Worm (Caenorhabditis elegans): ENCODE data around the gene F22F7.7.

F22F7.7 gene

DNA sequence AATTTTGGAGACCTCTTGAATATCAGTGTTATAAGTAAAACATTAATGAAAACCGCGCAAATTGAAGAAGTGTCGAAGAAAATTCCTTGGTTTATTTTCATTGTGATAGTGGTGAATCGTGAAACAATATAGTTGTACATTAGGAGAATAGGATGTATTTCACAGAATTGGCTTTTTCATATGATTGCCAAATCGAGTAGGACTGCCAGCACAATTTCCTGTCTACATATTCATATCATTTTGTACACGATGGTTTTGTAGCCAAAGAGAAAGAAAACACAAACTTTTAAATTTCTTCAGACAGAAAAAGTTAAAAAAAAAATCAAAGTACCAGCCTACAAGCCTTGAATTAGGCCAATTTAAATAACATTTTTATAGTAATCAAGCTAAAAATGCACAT, 23.9 kb upstream of the F22F7.7 start, which contains the start of gene str-255:
str-255 (minus strand) TSS at position 101 of the 400 bp plus-strand sequence.
- TF ChIP-seq ref-1 (GFP tag; conservative IDR thresholded peaks at IDR 0.05) (no peak), cog-1 (tag; optimal IDR thresholded peaks at IDR 0.05) (no peak), tab-1 (GFP tag; IDR thresholded peaks at IDR 0.05) (no peak), flt-1 (GFP tag; IDR thresholded peaks at IDR 0.05) (no peak), ztf-23 (GFP tag; IDR thresholded peaks at IDR 0.05) (no peak), med-1 (GFP tag; optimal IDR thresholded peaks at IDR 0.05; ENCODE audit: insufficient read depth) (no peak), ztf-29 (GFP tag; IDR thresholded peaks at IDR 0.05) (no peak)

ce11 chrV:2159331-2159730, 19.5 kb upstream of the F22F7.7 start, which contains the start of gene C45H4.14:
Gene C45H4.14, minus strand, starts transcription at chrV:2159431.
- TF ChIP-seq ref-1 (GFP tag; conservative IDR thresholded peaks at IDR 0.05): no peak
- TF ChIP-seq klf-2 (GFP tag; conservative IDR thresholded peaks at IDR 0.05): no peak
- TF ChIP-seq T22C8.4 (GFP tag; IDR thresholded peaks at IDR 0.05): no peak
- TF ChIP-seq ztf-29 (GFP tag; IDR thresholded peaks at IDR 0.05): no peak
- TF ChIP-seq cog-1 (tag; optimal IDR thresholded peaks at IDR 0.05): no peak
- no peak for TF ChIP-seq tab-1 (GFP tag; IDR thresholded peaks at IDR 0.05)
- TF ChIP-seq ztf-23 (GFP tag; IDR thresholded peaks at IDR 0.05): no peak
- no peak for TF ChIP-seq med-1 (GFP tag; optimal IDR thresholded peaks at IDR 0.05; ENCODE audit: insufficient read depth)
- no peak for TF ChIP-seq flt-1 (GFP tag; IDR thresholded peaks at IDR 0.05)

DNA sequence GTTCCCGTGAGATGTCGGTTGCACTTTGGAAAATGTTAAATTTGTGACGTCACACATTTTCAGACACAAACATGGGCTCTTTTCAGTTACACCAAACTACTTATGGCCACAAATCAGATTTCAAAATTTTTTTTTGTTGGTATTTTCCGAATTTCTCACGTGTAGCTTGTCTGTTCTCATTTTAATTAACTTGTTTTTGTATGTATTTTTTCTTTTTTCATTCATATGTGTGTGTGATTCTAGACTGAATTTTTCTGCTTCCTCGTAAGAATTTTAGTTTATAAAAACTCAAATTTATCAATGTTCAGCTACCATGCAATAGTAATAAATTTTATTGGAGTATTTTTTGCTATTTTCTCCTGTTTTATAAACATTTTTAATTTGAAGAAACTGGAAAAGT, 17.0 kb upstream of the F22F7.7 start, which contains the start of gene srbc-22:
srbc-22 (plus strand) TSS at position 301 of the 400 bp plus-strand sequence.
- TF ChIP-seq med-1 (GFP tag; optimal IDR thresholded peaks at IDR 0.05; ENCODE audit: insufficient read depth) (no peak), flt-1 (GFP tag; IDR thresholded peaks at IDR 0.05) (no peak), klf-2 (GFP tag; conservative IDR thresholded peaks at IDR 0.05) (no peak), ref-1 (GFP tag; conservative IDR thresholded peaks at IDR 0.05) (no peak), cog-1 (tag; optimal IDR thresholded peaks at IDR 0.05) (no peak), ztf-29 (GFP tag; IDR thresholded peaks at IDR 0.05) (no peak)

ce11 chrV:2155232-2155631, 15.4 kb upstream of the F22F7.7 start, which contains the start of gene srbc-21:
Gene srbc-21, plus strand, starts transcription at chrV:2155532.
- TF ChIP-seq flt-1 (GFP tag; IDR thresholded peaks at IDR 0.05): no peak
- no peak for TF ChIP-seq T22C8.4 (GFP tag; IDR thresholded peaks at IDR 0.05)
- TF ChIP-seq cog-1 (tag; optimal IDR thresholded peaks at IDR 0.05): no peak
- TF ChIP-seq tab-1 (GFP tag; IDR thresholded peaks at IDR 0.05): no peak
- TF ChIP-seq ztf-29 (GFP tag; IDR thresholded peaks at IDR 0.05): no peak
- no peak for TF ChIP-seq med-1 (GFP tag; optimal IDR thresholded peaks at IDR 0.05; ENCODE audit: insufficient read depth)
- no peak for TF ChIP-seq ztf-23 (GFP tag; IDR thresholded peaks at IDR 0.05)
- TF ChIP-seq ref-1 (GFP tag; conservative IDR thresholded peaks at IDR 0.05): no peak
- TF ChIP-seq klf-2 (GFP tag; conservative IDR thresholded peaks at IDR 0.05): no peak

ce11 chrV:2153274-2153673, 13.4 kb upstream of the F22F7.7 start, which contains the start of gene srbc-23:
Gene srbc-23, plus strand, starts transcription at chrV:2153574.
- TF ChIP-seq ztf-23 (GFP tag; IDR thresholded peaks at IDR 0.05) (no peak), med-1 (GFP tag; optimal IDR thresholded peaks at IDR 0.05; ENCODE audit: insufficient read depth) (no peak), T22C8.4 (GFP tag; IDR thresholded peaks at IDR 0.05) (no peak), flt-1 (GFP tag; IDR thresholded peaks at IDR 0.05) (no peak), ref-1 (GFP tag; conservative IDR thresholded peaks at IDR 0.05) (no peak), ztf-29 (GFP tag; IDR thresholded peaks at IDR 0.05) (no peak), klf-2 (GFP tag; conservative IDR thresholded peaks at IDR 0.05) (no peak), cog-1 (tag; optimal IDR thresholded peaks at IDR 0.05) (no peak), tab-1 (GFP tag; IDR thresholded peaks at IDR 0.05) (no peak)

ce11 chrV:2151458-2151857, 11.6 kb upstream of the F22F7.7 start, which contains the start of gene srbc-24:
Gene srbc-24, plus strand, starts transcription at chrV:2151758.
- TF ChIP-seq cog-1 (tag; optimal IDR thresholded peaks at IDR 0.05) (no peak), klf-2 (GFP tag; conservative IDR thresholded peaks at IDR 0.05) (no peak), ztf-29 (GFP tag; IDR thresholded peaks at IDR 0.05) (no peak), flt-1 (GFP tag; IDR thresholded peaks at IDR 0.05) (no peak), T22C8.4 (GFP tag; IDR thresholded peaks at IDR 0.05) (no peak), med-1 (GFP tag; optimal IDR thresholded peaks at IDR 0.05; ENCODE audit: insufficient read depth) (no peak), tab-1 (GFP tag; IDR thresholded peaks at IDR 0.05) (no peak), ref-1 (GFP tag; conservative IDR thresholded peaks at IDR 0.05) (no peak), ztf-23 (GFP tag; IDR thresholded peaks at IDR 0.05) (no peak)

DNA sequence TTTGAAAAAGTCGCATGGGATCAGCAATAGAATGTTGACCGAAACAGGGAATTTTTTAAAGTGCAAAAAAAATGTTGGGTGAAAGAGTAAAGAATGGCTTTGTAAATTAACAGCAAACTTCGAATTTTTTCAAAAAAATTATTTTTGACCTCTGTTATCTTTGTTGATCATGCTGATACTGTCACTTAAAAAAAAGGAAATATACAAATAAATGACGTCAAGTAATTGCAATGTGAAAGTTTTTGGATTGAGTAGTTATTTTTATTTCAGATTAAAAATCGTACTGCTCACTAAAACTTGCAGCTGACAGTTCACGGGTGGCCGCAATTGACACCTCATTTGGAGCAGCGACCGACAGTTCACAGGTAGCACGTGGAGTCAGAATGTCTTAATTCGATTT, 11.0 kb upstream of the F22F7.7 start, which contains the start of gene C45H4.13:
C45H4.13 (minus strand) TSS at position 101 of the 400 bp plus-strand sequence.
- TF ChIP-seq cog-1 (tag; optimal IDR thresholded peaks at IDR 0.05) (no peak), ztf-29 (GFP tag; IDR thresholded peaks at IDR 0.05) (no peak), ztf-23 (GFP tag; IDR thresholded peaks at IDR 0.05) (no peak), tab-1 (GFP tag; IDR thresholded peaks at IDR 0.05) (no peak), med-1 (GFP tag; optimal IDR thresholded peaks at IDR 0.05; ENCODE audit: insufficient read depth) (no peak), flt-1 (GFP tag; IDR thresholded peaks at IDR 0.05) (no peak), ref-1 (GFP tag; conservative IDR thresholded peaks at IDR 0.05) (no peak), klf-2 (GFP tag; conservative IDR thresholded peaks at IDR 0.05) (no peak), T22C8.4 (GFP tag; IDR thresholded peaks at IDR 0.05) (no peak)

DNA sequence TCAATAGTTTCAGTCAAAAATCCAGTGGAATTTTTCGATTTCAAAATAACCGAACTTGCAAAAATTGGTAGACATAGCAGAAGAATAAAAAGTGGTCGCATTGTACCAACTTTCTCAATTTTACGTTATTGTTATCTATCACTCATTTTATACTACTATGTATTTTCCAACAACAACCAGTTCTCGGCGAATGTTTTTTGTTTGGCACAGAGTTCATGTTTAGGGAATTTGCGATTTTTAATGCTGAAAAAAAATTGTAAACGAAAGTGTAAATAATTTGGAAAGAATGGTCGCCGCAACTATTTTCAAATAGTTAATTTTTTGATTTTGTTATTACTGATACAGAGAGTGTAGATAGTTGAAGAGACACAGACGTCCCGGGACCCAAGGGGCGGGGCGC, 9.6 kb upstream of the F22F7.7 start, which contains the start of gene C45H4.21:
C45H4.21 (minus strand) TSS at position 101 of the 400 bp plus-strand sequence.
- TF ChIP-seq ztf-23 (GFP tag; IDR thresholded peaks at IDR 0.05): no peak
- no peak for TF ChIP-seq ref-1 (GFP tag; conservative IDR thresholded peaks at IDR 0.05)
- no peak for TF ChIP-seq cog-1 (tag; optimal IDR thresholded peaks at IDR 0.05)
- no peak for TF ChIP-seq flt-1 (GFP tag; IDR thresholded peaks at IDR 0.05)
- TF ChIP-seq klf-2 (GFP tag; conservative IDR thresholded peaks at IDR 0.05): no peak
- no peak for TF ChIP-seq med-1 (GFP tag; optimal IDR thresholded peaks at IDR 0.05; ENCODE audit: insufficient read depth)

ce11 chrV:2146795-2147194, 7.0 kb upstream of the F22F7.7 start, which contains the start of gene srbc-20:
Gene srbc-20, plus strand, starts transcription at chrV:2147095.
- TF ChIP-seq klf-2 (GFP tag; conservative IDR thresholded peaks at IDR 0.05) (no peak), ztf-29 (GFP tag; IDR thresholded peaks at IDR 0.05) (no peak), tab-1 (GFP tag; IDR thresholded peaks at IDR 0.05) (no peak), cog-1 (tag; optimal IDR thresholded peaks at IDR 0.05) (no peak)

DNA sequence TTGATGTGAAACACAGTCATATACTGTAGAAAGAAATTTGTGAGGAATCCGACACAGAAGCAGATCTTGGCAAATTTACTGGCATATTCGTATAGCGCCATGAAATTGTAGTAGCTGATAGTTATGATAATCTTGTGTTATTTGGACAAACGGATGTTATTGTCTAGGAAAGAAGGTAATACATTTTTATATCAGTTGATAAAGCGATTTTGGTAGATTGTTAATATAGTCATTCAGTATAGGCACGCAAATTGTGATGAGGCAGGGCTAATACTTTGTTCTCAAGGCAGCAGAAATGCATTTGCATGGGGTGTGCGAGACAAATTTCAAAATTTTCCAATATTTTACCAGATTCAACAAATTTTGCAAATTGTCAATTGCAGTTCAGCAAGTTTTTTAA, 6.2 kb upstream of the F22F7.7 start, which contains the start of gene str-52:
str-52 (minus strand) TSS at position 101 of the 400 bp plus-strand sequence.
- TF ChIP-seq klf-2 (GFP tag; conservative IDR thresholded peaks at IDR 0.05) (no peak), ztf-29 (GFP tag; IDR thresholded peaks at IDR 0.05) (no peak), flt-1 (GFP tag; IDR thresholded peaks at IDR 0.05) (no peak), tab-1 (GFP tag; IDR thresholded peaks at IDR 0.05) (no peak), med-1 (GFP tag; optimal IDR thresholded peaks at IDR 0.05; ENCODE audit: insufficient read depth) (no peak), cog-1 (tag; optimal IDR thresholded peaks at IDR 0.05) (no peak), T22C8.4 (GFP tag; IDR thresholded peaks at IDR 0.05) (no peak), ref-1 (GFP tag; conservative IDR thresholded peaks at IDR 0.05) (no peak), ztf-23 (GFP tag; IDR thresholded peaks at IDR 0.05) (no peak)
